Fruit fly (Drosophila melanogaster): ENCODE measurements around the gene Sirt7.

DNA sequence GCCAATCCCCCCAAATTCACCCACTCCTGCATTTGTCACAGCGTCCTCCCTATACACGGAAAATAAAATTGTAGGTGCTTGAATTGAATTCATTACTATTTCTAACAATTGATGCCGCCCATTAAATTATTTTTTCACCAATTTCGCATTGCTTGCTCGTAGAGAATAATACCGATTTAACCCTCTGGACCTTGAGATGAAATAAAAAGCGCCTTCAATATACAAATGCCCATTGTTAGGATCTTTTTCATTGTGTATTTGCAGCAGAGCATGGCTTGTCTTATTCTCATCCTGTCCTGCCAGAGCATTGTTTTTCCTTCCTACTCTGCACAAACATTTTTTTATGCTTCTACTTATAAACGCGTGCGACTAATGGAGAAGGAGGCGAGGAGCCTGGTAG is 35.9 kb downstream of the Sirt7 start:
- TF ChIP-seq CG12104 (GFP tag; optimal IDR thresholded peaks at IDR 0.05) (no peak), ac (GFP tag; optimal IDR thresholded peaks at IDR 0.05) (no peak), Eip74EF (GFP tag; optimal IDR thresholded peaks at IDR 0.05) (no peak), lbe (GFP tag; optimal IDR thresholded peaks at IDR 0.05) (no peak)

All from whole organism, embryonic.